Worm (Caenorhabditis elegans) whole organism, L3 larva: ENCODE data around the gene F42F12.3.

ENCODE experiments used
- ZK546.5 ChIP-seq: sonication (generic microtip); optimal IDR thresholded peaks from 2 replicates; lab custom pipeline; 2017; ENCODE audit warnings: missing biosample characterization, missing genetic modification characterization
- aly-2 ChIP-seq: fragments of 150-350 bp; optimal IDR thresholded peaks from 2 replicates; lab custom pipeline; 2014; ENCODE audit warnings: missing biosample characterization, missing genetic modification characterization
- ama-1 ChIP-seq: fragments of 150-350 bp; optimal IDR thresholded peaks from 2 replicates; lab custom pipeline; 2018
- eor-1 ChIP-seq, 2 experiments: fragments of 150-350 bp; optimal IDR thresholded peaks; 2 replicates each; lab custom pipeline; 2014 to 2018; ENCODE audit warnings: missing biosample characterization in 2 of 2, missing genetic modification characterization in 2 of 2
- lin-15B ChIP-seq: fragments of 150-350 bp; optimal IDR thresholded peaks from 2 replicates; lab custom pipeline; 2014; ENCODE audit warnings: missing biosample characterization, missing genetic modification characterization
- lin-39 ChIP-seq: fragments of 150-350 bp; optimal IDR thresholded peaks from 2 replicates; lab custom pipeline; 2018; ENCODE audit warnings: missing biosample characterization, missing genetic modification reagents, missing genetic modification characterization
- mdl-1 ChIP-seq: fragments of 150-350 bp; optimal IDR thresholded peaks from 2 replicates; lab custom pipeline; 2014; ENCODE audit warnings: missing biosample characterization, missing genetic modification characterization
- nhr-11 ChIP-seq: fragments of 150-350 bp; optimal IDR thresholded peaks from 2 replicates; lab custom pipeline; 2014; ENCODE audit warnings: missing biosample characterization, missing genetic modification characterization
- nhr-28 ChIP-seq: fragments of 150-350 bp; optimal IDR thresholded peaks from 2 replicates; lab custom pipeline; 2014; ENCODE audit warnings: missing biosample characterization, missing genetic modification characterization
- nhr-76 ChIP-seq: fragments of 150-350 bp; sonication (generic microtip); optimal IDR thresholded peaks from 5 replicates; lab custom pipeline; 2014; ENCODE audit warnings: missing biosample characterization, missing genetic modification characterization
- snpc-4 ChIP-seq: fragments of 150-350 bp; optimal IDR thresholded peaks from 2 replicates; lab custom pipeline; 2014; ENCODE audit warnings: missing biosample characterization, missing genetic modification characterization
- unc-62 ChIP-seq: fragments of 150-350 bp; sonication (generic microtip); optimal IDR thresholded peaks from 4 replicates; lab custom pipeline; 2014; ENCODE audit warnings: missing biosample characterization, missing genetic modification reagents, missing genetic modification characterization
- zag-1 ChIP-seq: fragments of 150-350 bp; optimal IDR thresholded peaks from 2 replicates; lab custom pipeline; 2014; ENCODE audit warnings: missing biosample characterization, missing genetic modification characterization

DNA sequence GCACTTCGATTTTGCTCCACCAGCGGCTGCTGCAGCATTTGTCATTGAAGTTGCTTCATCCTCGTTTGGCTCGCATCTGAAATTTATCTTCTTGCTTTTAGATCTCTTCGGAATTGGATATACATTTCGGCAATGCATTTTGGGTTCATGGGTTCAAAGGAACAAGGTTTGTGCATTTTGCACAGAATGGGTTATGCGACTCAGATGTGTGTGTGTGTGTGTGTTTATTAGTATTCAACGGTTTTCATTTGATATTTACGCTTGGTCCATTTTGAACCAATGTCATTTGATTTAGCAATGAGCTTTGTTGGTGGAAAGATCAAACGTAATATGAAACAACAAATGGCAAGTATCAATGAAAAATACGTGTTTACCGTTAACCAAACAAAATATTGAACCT is 25.4 kb downstream of the F42F12.3 start:
- TF ChIP-seq zag-1 (tag; lab: Kevin White, UChicago) (no peak), unc-62 (no peak), ama-1 (lab: Kevin White, UChicago) (no peak), snpc-4 (no peak), nhr-76 (tag; lab: Kevin White, UChicago) (no peak), lin-15B (tag; lab: Kevin White, UChicago) (no peak), mdl-1 (tag; lab: Kevin White, UChicago) (no peak), lin-39 (tag; lab: Kevin White, UChicago) (no peak), eor-1 (tag; optimal IDR thresholded peaks at IDR 0.05; lab: Kevin White, UChicago) (no peak), aly-2 (tag; lab: Kevin White, UChicago) (no peak), ZK546.5 (tag; lab: Kevin White, UChicago) (no peak), nhr-28 (no peak), nhr-11 (tag; lab: Kevin White, UChicago) (no peak)
